Worm (Caenorhabditis elegans) whole organism, early embryonic: ENCODE data around the gene lgc-9.

Experiments
- B0310.2 ChIP-seq: sonication (generic microtip); optimal IDR thresholded peaks from 2 replicates; lab custom pipeline; 2016; ENCODE audit warnings: mild to moderate bottlenecking, missing genetic modification characterization, missing compliant biosample characterization
- aly-1 ChIP-seq: sonication (generic microtip); optimal IDR thresholded peaks from 2 replicates; lab custom pipeline; 2016; ENCODE audit warnings: missing genetic modification characterization, missing compliant biosample characterization
- ceh-13 ChIP-seq: fragments of 200-800 bp; sonication (Bioruptor generic); optimal IDR thresholded peaks from 2 replicates; lab custom pipeline; 2018; ENCODE audit warnings: mild to moderate bottlenecking, missing genetic modification characterization, missing compliant biosample characterization
- flt-1 ChIP-seq: fragments of 200-800 bp; sonication (Bioruptor generic); IDR thresholded peaks from 2 replicates; pipeline ENCODE4 v1.3.6; 2022; ENCODE audit warnings: missing genetic modification characterization, missing compliant biosample characterization
- hmg-4 ChIP-seq: fragments of 200-800 bp; sonication (Bioruptor generic); optimal IDR thresholded peaks from 2 replicates; lab custom pipeline; 2018; ENCODE audit warnings: mild to moderate bottlenecking, missing genetic modification characterization, missing compliant biosample characterization
- tbx-11 ChIP-seq: fragments of 200-800 bp; sonication (Bioruptor generic); IDR thresholded peaks from 2 replicates; pipeline ENCODE4 v1.3.6; 2022; ENCODE audit warnings: missing genetic modification characterization, missing compliant biosample characterization
- tbx-37 ChIP-seq: fragments of 200-800 bp; sonication (Bioruptor generic); conservative IDR thresholded peaks from 2 replicates; pipeline ENCODE4 v1.3.6; 2022; ENCODE audit warnings: missing genetic modification reagents, missing genetic modification characterization, missing compliant biosample characterization

DNA sequence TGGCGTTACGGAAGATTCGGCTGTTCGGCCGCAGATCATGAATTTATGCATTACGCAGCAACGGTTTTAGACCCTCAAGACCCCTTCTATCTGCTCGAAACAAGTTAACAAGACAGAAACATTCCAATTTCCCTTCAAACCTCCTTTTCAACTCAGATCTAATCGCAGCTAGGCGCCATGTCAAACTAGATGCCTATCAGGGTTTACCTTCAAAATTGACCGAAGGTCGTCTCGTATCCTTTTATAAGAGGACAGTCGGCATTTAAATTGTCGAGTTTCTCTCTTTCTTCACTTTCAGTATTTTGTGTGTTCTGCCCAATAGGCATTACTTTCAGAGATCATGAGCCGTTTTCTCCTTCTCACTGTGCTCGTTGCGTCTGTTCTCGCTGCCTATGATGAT is 22.5 kb downstream of the lgc-9 start, which contains the start of gene grd-13:
- no peak for TF ChIP-seq B0310.2 (tag; lab: Kevin White, UChicago)
- no peak for TF ChIP-seq hmg-4
- TF ChIP-seq flt-1 (GFP tag; lab: Robert Waterston, UW), result no peak
- no peak for TF ChIP-seq aly-1 (tag; lab: Kevin White, UChicago)
- no peak for TF ChIP-seq tbx-37 (GFP tag; lab: Robert Waterston, UW)
- TF ChIP-seq tbx-11, result no peak
- TF ChIP-seq ceh-13 (GFP tag; lab: Kevin White, UChicago), result no peak
